Worm (Caenorhabditis elegans) whole organism, late embryonic: ENCODE measurements around the gene pak-2.

Experiments
- C08G9.2 ChIP-seq: sonication (generic microtip); optimal IDR thresholded peaks from 2 replicates; lab custom pipeline; 2016; ENCODE audit warnings: mild to moderate bottlenecking, missing genetic modification characterization, moderate library complexity, missing compliant biosample characterization
- F13H6.1 ChIP-seq: sonication (generic microtip); optimal IDR thresholded peaks from 2 replicates; lab custom pipeline; 2016; ENCODE audit warnings: missing genetic modification characterization, missing compliant biosample characterization
- K02D7.2 ChIP-seq: sonication (generic microtip); optimal IDR thresholded peaks from 2 replicates; lab custom pipeline; 2017; ENCODE audit warnings: mild to moderate bottlenecking, missing genetic modification characterization, missing compliant biosample characterization
- K09A11.1 ChIP-seq: sonication (generic microtip); optimal IDR thresholded peaks from 2 replicates; lab custom pipeline; 2017; ENCODE audit warnings: antibody characterized with exemption, mild to moderate bottlenecking, missing genetic modification characterization, missing compliant biosample characterization; ENCODE audit not compliant: insufficient read depth
- Y22D7AL.16 ChIP-seq: sonication (generic microtip); optimal IDR thresholded peaks from 2 replicates; lab custom pipeline; 2016; ENCODE audit warnings: missing genetic modification characterization, missing compliant biosample characterization
- ahr-1 ChIP-seq: sonication (generic microtip); optimal IDR thresholded peaks from 2 replicates; lab custom pipeline; 2016; ENCODE audit warnings: missing genetic modification characterization, missing compliant biosample characterization
- ceh-14 ChIP-seq: sonication (generic microtip); optimal IDR thresholded peaks from 2 replicates; lab custom pipeline; 2016; ENCODE audit warnings: missing genotype, missing genetic modification characterization, missing compliant biosample characterization
- ceh-18 ChIP-seq: sonication (generic microtip); optimal IDR thresholded peaks from 2 replicates; lab custom pipeline; 2016; ENCODE audit warnings: missing genetic modification characterization, missing compliant biosample characterization
- ceh-19 ChIP-seq: fragments of 200-800 bp; sonication (Bioruptor generic); optimal IDR thresholded peaks from 2 replicates; lab custom pipeline; 2018; ENCODE audit warnings: mild to moderate bottlenecking, missing genetic modification characterization, missing compliant biosample characterization
- ceh-22 ChIP-seq: sonication (generic microtip); optimal IDR thresholded peaks from 2 replicates; lab custom pipeline; 2017; ENCODE audit warnings: missing biosample characterization, missing genetic modification characterization
- ceh-30 ChIP-seq: fragments of 150-350 bp; optimal IDR thresholded peaks from 2 replicates; lab custom pipeline; 2014; ENCODE audit warnings: missing biosample characterization, missing genetic modification characterization
- ceh-31 ChIP-seq: sonication (generic microtip); optimal IDR thresholded peaks from 2 replicates; lab custom pipeline; 2016; ENCODE audit warnings: missing genetic modification characterization, missing compliant biosample characterization
- ceh-34 ChIP-seq: sonication (generic microtip); optimal IDR thresholded peaks from 2 replicates; lab custom pipeline; 2016; ENCODE audit warnings: mild to moderate bottlenecking, missing genetic modification characterization, missing compliant biosample characterization
- ceh-45 ChIP-seq: fragments of 200-800 bp; sonication (Bioruptor generic); IDR thresholded peaks from 2 replicates; pipeline ENCODE4 v1.3.6; 2022; ENCODE audit warnings: missing genetic modification reagents, missing genetic modification characterization, missing compliant biosample characterization
- ceh-48 ChIP-seq: sonication (generic microtip); optimal IDR thresholded peaks from 2 replicates; lab custom pipeline; 2016; ENCODE audit warnings: missing genetic modification characterization, inconsistent platforms, missing compliant biosample characterization
- ceh-9 ChIP-seq: sonication (generic microtip); optimal IDR thresholded peaks from 2 replicates; lab custom pipeline; 2016; ENCODE audit warnings: mild to moderate bottlenecking, missing genetic modification characterization, inconsistent platforms, missing compliant biosample characterization
- che-1 ChIP-seq: sonication (generic microtip); optimal IDR thresholded peaks from 2 replicates; lab custom pipeline; 2016; ENCODE audit warnings: mild to moderate bottlenecking, missing genetic modification characterization, missing compliant biosample characterization
- dmd-4 ChIP-seq: sonication (generic microtip); optimal IDR thresholded peaks from 2 replicates; lab custom pipeline; 2016; ENCODE audit warnings: borderline replicate concordance, missing genetic modification characterization, missing compliant biosample characterization
- dve-1 ChIP-seq: sonication (generic microtip); optimal IDR thresholded peaks from 2 replicates; lab custom pipeline; 2017; ENCODE audit warnings: antibody characterized with exemption, mild to moderate bottlenecking, missing genetic modification characterization, missing compliant biosample characterization
- elt-2 ChIP-seq: sonication (generic microtip); optimal IDR thresholded peaks from 2 replicates; lab custom pipeline; 2016; ENCODE audit warnings: missing genetic modification reagents, missing genetic modification characterization, missing compliant biosample characterization
- ets-4 ChIP-seq: sonication (generic microtip); optimal IDR thresholded peaks from 2 replicates; lab custom pipeline; 2016; ENCODE audit warnings: missing genetic modification characterization, missing compliant biosample characterization
- eyg-1 ChIP-seq: sonication (generic microtip); optimal IDR thresholded peaks from 2 replicates; lab custom pipeline; 2016; ENCODE audit warnings: missing genotype, missing genetic modification characterization, missing compliant biosample characterization
- fax-1 ChIP-seq: sonication (generic microtip); optimal IDR thresholded peaks from 2 replicates; lab custom pipeline; 2016; ENCODE audit warnings: missing genotype, missing genetic modification characterization, missing compliant biosample characterization
- fkh-10 ChIP-seq: fragments of 150-350 bp; optimal IDR thresholded peaks from 2 replicates; lab custom pipeline; 2014; ENCODE audit warnings: missing biosample characterization, missing genetic modification reagents, missing genetic modification characterization
- fkh-6 ChIP-seq: sonication (generic microtip); optimal IDR thresholded peaks from 2 replicates; lab custom pipeline; 2016; ENCODE audit warnings: missing genetic modification characterization, missing compliant biosample characterization
- hlh-13 ChIP-seq: fragments of 200-800 bp; sonication (Bioruptor generic); optimal IDR thresholded peaks from 2 replicates; lab custom pipeline; 2018; ENCODE audit warnings: mild to moderate bottlenecking, missing genetic modification characterization, missing compliant biosample characterization
- hlh-15 ChIP-seq: sonication (generic microtip); optimal IDR thresholded peaks from 2 replicates; lab custom pipeline; 2016; ENCODE audit warnings: missing genetic modification characterization, missing compliant biosample characterization
- hlh-30 ChIP-seq: sonication (generic microtip); optimal IDR thresholded peaks from 2 replicates; lab custom pipeline; 2017; ENCODE audit warnings: antibody characterized with exemption, missing genetic modification characterization, missing compliant biosample characterization; ENCODE audit not compliant: insufficient read depth
- hlh-8 ChIP-seq: sonication (generic microtip); optimal IDR thresholded peaks from 2 replicates; lab custom pipeline; 2016; ENCODE audit warnings: missing genotype, missing genetic modification characterization, missing compliant biosample characterization
- lim-6 ChIP-seq: sonication (generic microtip); optimal IDR thresholded peaks from 2 replicates; lab custom pipeline; 2016; ENCODE audit warnings: missing genetic modification characterization, missing compliant biosample characterization
- madf-2 ChIP-seq: sonication (generic microtip); optimal IDR thresholded peaks from 2 replicates; lab custom pipeline; 2017; ENCODE audit warnings: missing genetic modification characterization, missing compliant biosample characterization
- nfya-1 ChIP-seq: sonication (generic microtip); optimal IDR thresholded peaks from 2 replicates; lab custom pipeline; 2017; ENCODE audit warnings: missing genetic modification characterization, mild to moderate bottlenecking, missing compliant biosample characterization, antibody characterized with exemption, moderate library complexity
- nhr-11 ChIP-seq: fragments of 150-350 bp; optimal IDR thresholded peaks from 2 replicates; lab custom pipeline; 2014; ENCODE audit warnings: missing biosample characterization, missing genetic modification characterization
- nhr-232 ChIP-seq: sonication (generic microtip); optimal IDR thresholded peaks from 2 replicates; lab custom pipeline; 2016; ENCODE audit warnings: missing genetic modification characterization, missing compliant biosample characterization
- pat-9 ChIP-seq: fragments of 200-800 bp; sonication (Bioruptor generic); optimal IDR thresholded peaks from 2 replicates; lab custom pipeline; 2018; ENCODE audit warnings: mild to moderate bottlenecking, missing genetic modification characterization, moderate library complexity, missing compliant biosample characterization
- pha-4 ChIP-seq: fragments of 150-350 bp; optimal IDR thresholded peaks from 2 replicates; lab custom pipeline; 2018; ENCODE audit warnings: missing biosample characterization, missing genetic modification reagents, missing genetic modification characterization
- ref-2 ChIP-seq: sonication (generic microtip); optimal IDR thresholded peaks from 2 replicates; lab custom pipeline; 2016; ENCODE audit warnings: missing genetic modification characterization, missing compliant biosample characterization
- rnt-1 ChIP-seq: sonication (generic microtip); optimal IDR thresholded peaks from 2 replicates; lab custom pipeline; 2016; ENCODE audit warnings: missing genetic modification characterization, missing compliant biosample characterization
- sdc-2 ChIP-seq: sonication (generic microtip); optimal IDR thresholded peaks from 2 replicates; lab custom pipeline; 2016; ENCODE audit warnings: missing genotype, missing genetic modification characterization, missing compliant biosample characterization
- syd-9 ChIP-seq: sonication (generic microtip); optimal IDR thresholded peaks from 2 replicates; lab custom pipeline; 2016; ENCODE audit warnings: mild to moderate bottlenecking, missing genetic modification characterization, moderate library complexity, missing compliant biosample characterization
- tbx-2 ChIP-seq: sonication (generic microtip); optimal IDR thresholded peaks from 2 replicates; lab custom pipeline; 2016; ENCODE audit warnings: missing genetic modification characterization, missing compliant biosample characterization
- tbx-7 ChIP-seq: sonication (generic microtip); optimal IDR thresholded peaks from 2 replicates; lab custom pipeline; 2016; ENCODE audit warnings: missing genotype, missing genetic modification characterization, missing compliant biosample characterization
- ttx-3 ChIP-seq: sonication (generic microtip); optimal IDR thresholded peaks from 2 replicates; lab custom pipeline; 2016; ENCODE audit warnings: missing genetic modification reagents, missing genetic modification characterization, missing compliant biosample characterization
- unc-3 ChIP-seq, 2 experiments: fragments of 200-800 bp in 1 of 2; sonication (Bioruptor generic) in 1 of 2; sonication (generic microtip) in 1 of 2; conservative IDR thresholded peaks in 1 of 2; optimal IDR thresholded peaks in 1 of 2; 2 replicates each; pipeline versions ENCODE4 v1.3.6 to Lab custom; 2016 to 2022; ENCODE audit warnings: missing compliant biosample characterization in 2 of 2, missing genetic modification characterization in 2 of 2, missing genetic modification reagents in 1 of 2
- unc-42 ChIP-seq: sonication (generic microtip); optimal IDR thresholded peaks from 2 replicates; lab custom pipeline; 2016; ENCODE audit warnings: missing genotype, missing genetic modification characterization, missing compliant biosample characterization
- unc-55 ChIP-seq: sonication (generic microtip); optimal IDR thresholded peaks from 2 replicates; lab custom pipeline; 2017; ENCODE audit warnings: missing biosample characterization, missing genetic modification reagents, missing genetic modification characterization
- zip-5 ChIP-seq: sonication (generic microtip); optimal IDR thresholded peaks from 2 replicates; lab custom pipeline; 2016; ENCODE audit warnings: missing genetic modification characterization, missing compliant biosample characterization
- ztf-16 ChIP-seq: sonication (generic microtip); optimal IDR thresholded peaks from 2 replicates; lab custom pipeline; 2017; ENCODE audit warnings: missing genetic modification characterization, missing compliant biosample characterization

Gene pak-2

ce11 chrV:11082475-11082874, 43.2 kb upstream of the pak-2 start:
- TF ChIP-seq dve-1 (tag; lab: Kevin White, UChicago) (no peak), unc-42 (tag; lab: Kevin White, UChicago) (no peak), ceh-31 (peak; percentile 16), nfya-1 (tag; lab: Kevin White, UChicago) (peak; percentile 61), madf-2 (tag; lab: Kevin White, UChicago) (no peak), fkh-10 (GFP tag; lab: Kevin White, UChicago) (no peak), Y22D7AL.16 (no peak), elt-2 (tag; lab: Kevin White, UChicago) (no peak), unc-3 (GFP tag; conservative IDR thresholded peaks at IDR 0.05; lab: Robert Waterston, UW) (no peak), unc-3 (tag; optimal IDR thresholded peaks at IDR 0.05; lab: Kevin White, UChicago) (no peak), hlh-15 (tag; lab: Kevin White, UChicago) (no peak), pha-4 (tag; lab: Kevin White, UChicago) (no peak), tbx-2 (tag; lab: Kevin White, UChicago) (peak; percentile 67), rnt-1 (peak; percentile 76), ceh-45 (GFP tag; lab: Robert Waterston, UW) (no peak), ceh-14 (tag; lab: Kevin White, UChicago) (no peak), nhr-11 (tag; lab: Kevin White, UChicago) (no peak), K02D7.2 (tag; lab: Kevin White, UChicago) (no peak), che-1 (no peak), eyg-1 (no peak), ceh-48 (no peak), dmd-4 (peak; percentile 7), fax-1 (tag; lab: Kevin White, UChicago) (no peak), F13H6.1 (tag; lab: Kevin White, UChicago) (no peak), ceh-30 (tag; lab: Kevin White, UChicago) (no peak), ttx-3 (tag; lab: Kevin White, UChicago) (no peak), zip-5 (tag; lab: Kevin White, UChicago) (no peak), ceh-18 (tag; lab: Kevin White, UChicago) (peak; percentile 94), pat-9 (tag; lab: Kevin White, UChicago) (peak; percentile 5), ceh-9 (no peak), ztf-16 (tag; lab: Kevin White, UChicago) (no peak), ceh-19 (GFP tag; lab: Kevin White, UChicago) (no peak), ets-4 (tag; lab: Kevin White, UChicago) (no peak), hlh-8 (tag; lab: Kevin White, UChicago) (peak; percentile 45), ceh-34 (tag; lab: Kevin White, UChicago) (peak; percentile 54), fkh-6 (no peak), lim-6 (tag; lab: Kevin White, UChicago) (no peak), nhr-232 (no peak), K09A11.1 (tag; lab: Kevin White, UChicago) (no peak), sdc-2 (tag; lab: Kevin White, UChicago) (no peak), hlh-13 (GFP tag; lab: Kevin White, UChicago) (no peak)

- peak; percentile 88 for TF ChIP-seq nfya-1 (tag; lab: Kevin White, UChicago)
- TF ChIP-seq fax-1 (tag; lab: Kevin White, UChicago) = no peak
- peak; percentile 5 for TF ChIP-seq tbx-2 (tag; lab: Kevin White, UChicago)
- no peak for TF ChIP-seq tbx-7 (tag; lab: Kevin White, UChicago)
- TF ChIP-seq C08G9.2 (tag; lab: Kevin White, UChicago) = no peak
- TF ChIP-seq unc-55 (GFP tag; lab: Kevin White, UChicago) = peak; percentile 67
- peak; percentile 14 for TF ChIP-seq fkh-6
- TF ChIP-seq ceh-22 (tag; lab: Kevin White, UChicago) = no peak
- TF ChIP-seq pha-4 (tag; lab: Kevin White, UChicago) = no peak
- peak; percentile 14 for TF ChIP-seq sdc-2 (tag; lab: Kevin White, UChicago)
- peak; percentile 13 for TF ChIP-seq syd-9 (tag; lab: Kevin White, UChicago)
- peak; percentile 56 for TF ChIP-seq ref-2
- TF ChIP-seq hlh-15 (tag; lab: Kevin White, UChicago) = no peak
- TF ChIP-seq K09A11.1 (tag; lab: Kevin White, UChicago) = no peak
- TF ChIP-seq ceh-19 (GFP tag; lab: Kevin White, UChicago) = no peak
- TF ChIP-seq ztf-16 (tag; lab: Kevin White, UChicago) = no peak
- TF ChIP-seq fkh-10 (GFP tag; lab: Kevin White, UChicago) = no peak
- TF ChIP-seq K02D7.2 (tag; lab: Kevin White, UChicago) = no peak
- peak; percentile 95 for TF ChIP-seq elt-2 (tag; lab: Kevin White, UChicago)
- no peak for TF ChIP-seq hlh-30 (tag; lab: Kevin White, UChicago)
- peak; percentile 55 for TF ChIP-seq ceh-31
- TF ChIP-seq ceh-34 (tag; lab: Kevin White, UChicago) = peak; percentile 69
- TF ChIP-seq ceh-18 (tag; lab: Kevin White, UChicago) = peak; percentile 84
- TF ChIP-seq rnt-1 = peak; percentile 47
- no peak for TF ChIP-seq ahr-1 (tag; lab: Kevin White, UChicago)
- TF ChIP-seq madf-2 (tag; lab: Kevin White, UChicago) = no peak
Observed at ce11 chrV:11080345-11081102, 41.3 kb upstream of the pak-2 start, which contains the start of gene act-1. Gene act-1 (plus strand): TSS chrV:11081052.
